Worm (Caenorhabditis elegans) whole organism, late embryonic: Measurements from ENCODE around the gene sto-2.

Source experiments
- C38D4.7 ChIP-seq: fragments of 200-800 bp; sonication (Bioruptor generic); optimal IDR thresholded peaks from 2 replicates; lab custom pipeline; 2018; ENCODE audit warnings: mild to moderate bottlenecking, missing genetic modification characterization, moderate library complexity, missing compliant biosample characterization
- K09A11.1 ChIP-seq: sonication (generic microtip); optimal IDR thresholded peaks from 2 replicates; lab custom pipeline; 2017; ENCODE audit warnings: antibody characterized with exemption, mild to moderate bottlenecking, missing genetic modification characterization, missing compliant biosample characterization; ENCODE audit not compliant: insufficient read depth
- T23F11.4 ChIP-seq: fragments of 200-800 bp; sonication (Bioruptor generic); optimal IDR thresholded peaks from 2 replicates; lab custom pipeline; 2018; ENCODE audit warnings: mild to moderate bottlenecking, missing genetic modification characterization, missing compliant biosample characterization
- Y22D7AL.16 ChIP-seq: sonication (generic microtip); optimal IDR thresholded peaks from 2 replicates; lab custom pipeline; 2016; ENCODE audit warnings: missing genetic modification characterization, missing compliant biosample characterization
- ahr-1 ChIP-seq: sonication (generic microtip); optimal IDR thresholded peaks from 2 replicates; lab custom pipeline; 2016; ENCODE audit warnings: missing genetic modification characterization, missing compliant biosample characterization
- ceh-14 ChIP-seq: sonication (generic microtip); optimal IDR thresholded peaks from 2 replicates; lab custom pipeline; 2016; ENCODE audit warnings: missing genotype, missing genetic modification characterization, missing compliant biosample characterization
- ceh-18 ChIP-seq: sonication (generic microtip); optimal IDR thresholded peaks from 2 replicates; lab custom pipeline; 2016; ENCODE audit warnings: missing genetic modification characterization, missing compliant biosample characterization
- ceh-19 ChIP-seq: fragments of 200-800 bp; sonication (Bioruptor generic); optimal IDR thresholded peaks from 2 replicates; lab custom pipeline; 2018; ENCODE audit warnings: mild to moderate bottlenecking, missing genetic modification characterization, missing compliant biosample characterization
- ceh-30 ChIP-seq: fragments of 150-350 bp; optimal IDR thresholded peaks from 2 replicates; lab custom pipeline; 2014; ENCODE audit warnings: missing biosample characterization, missing genetic modification characterization
- ceh-31 ChIP-seq: sonication (generic microtip); optimal IDR thresholded peaks from 2 replicates; lab custom pipeline; 2016; ENCODE audit warnings: missing genetic modification characterization, missing compliant biosample characterization
- ceh-34 ChIP-seq: sonication (generic microtip); optimal IDR thresholded peaks from 2 replicates; lab custom pipeline; 2016; ENCODE audit warnings: mild to moderate bottlenecking, missing genetic modification characterization, missing compliant biosample characterization
- ceh-45 ChIP-seq: fragments of 200-800 bp; sonication (Bioruptor generic); IDR thresholded peaks from 2 replicates; pipeline ENCODE4 v1.3.6; 2022; ENCODE audit warnings: missing genetic modification reagents, missing genetic modification characterization, missing compliant biosample characterization
- ceh-48 ChIP-seq: sonication (generic microtip); optimal IDR thresholded peaks from 2 replicates; lab custom pipeline; 2016; ENCODE audit warnings: missing genetic modification characterization, inconsistent platforms, missing compliant biosample characterization
- ceh-6 ChIP-seq: fragments of 200-800 bp; sonication (Bioruptor generic); optimal IDR thresholded peaks from 2 replicates; lab custom pipeline; 2018; ENCODE audit warnings: mild to moderate bottlenecking, missing genetic modification characterization, missing compliant biosample characterization
- ceh-9 ChIP-seq: sonication (generic microtip); optimal IDR thresholded peaks from 2 replicates; lab custom pipeline; 2016; ENCODE audit warnings: mild to moderate bottlenecking, missing genetic modification characterization, inconsistent platforms, missing compliant biosample characterization
- elt-2 ChIP-seq: sonication (generic microtip); optimal IDR thresholded peaks from 2 replicates; lab custom pipeline; 2016; ENCODE audit warnings: missing genetic modification reagents, missing genetic modification characterization, missing compliant biosample characterization
- ets-4 ChIP-seq: sonication (generic microtip); optimal IDR thresholded peaks from 2 replicates; lab custom pipeline; 2016; ENCODE audit warnings: missing genetic modification characterization, missing compliant biosample characterization
- eyg-1 ChIP-seq: sonication (generic microtip); optimal IDR thresholded peaks from 2 replicates; lab custom pipeline; 2016; ENCODE audit warnings: missing genotype, missing genetic modification characterization, missing compliant biosample characterization
- fkh-6 ChIP-seq: sonication (generic microtip); optimal IDR thresholded peaks from 2 replicates; lab custom pipeline; 2016; ENCODE audit warnings: missing genetic modification characterization, missing compliant biosample characterization
- hlh-13 ChIP-seq: fragments of 200-800 bp; sonication (Bioruptor generic); optimal IDR thresholded peaks from 2 replicates; lab custom pipeline; 2018; ENCODE audit warnings: mild to moderate bottlenecking, missing genetic modification characterization, missing compliant biosample characterization
- hlh-15 ChIP-seq: sonication (generic microtip); optimal IDR thresholded peaks from 2 replicates; lab custom pipeline; 2016; ENCODE audit warnings: missing genetic modification characterization, missing compliant biosample characterization
- hlh-6 ChIP-seq: sonication (generic microtip); optimal IDR thresholded peaks from 2 replicates; lab custom pipeline; 2016; ENCODE audit warnings: missing genotype, missing genetic modification characterization, missing compliant biosample characterization
- nfya-1 ChIP-seq: sonication (generic microtip); optimal IDR thresholded peaks from 2 replicates; lab custom pipeline; 2017; ENCODE audit warnings: missing genetic modification characterization, mild to moderate bottlenecking, missing compliant biosample characterization, antibody characterized with exemption, moderate library complexity
- odd-2 ChIP-seq: sonication (generic microtip); optimal IDR thresholded peaks from 2 replicates; lab custom pipeline; 2017; ENCODE audit warnings: antibody characterized with exemption, mild to moderate bottlenecking, missing genetic modification characterization, missing compliant biosample characterization
- pag-3 ChIP-seq: sonication (generic microtip); optimal IDR thresholded peaks from 2 replicates; lab custom pipeline; 2016; ENCODE audit warnings: missing compliant biosample characterization, missing genetic modification characterization, borderline replicate concordance
- pha-2 ChIP-seq: sonication (generic microtip); optimal IDR thresholded peaks from 2 replicates; lab custom pipeline; 2017; ENCODE audit warnings: mild to moderate bottlenecking, missing genetic modification characterization, missing compliant biosample characterization
- pqm-1 ChIP-seq: sonication (generic microtip); optimal IDR thresholded peaks from 2 replicates; lab custom pipeline; 2016; ENCODE audit warnings: missing genetic modification characterization, missing compliant biosample characterization
- pros-1 ChIP-seq: fragments of 150-350 bp; optimal IDR thresholded peaks from 2 replicates; lab custom pipeline; 2014; ENCODE audit warnings: missing biosample characterization, missing genetic modification reagents, missing genetic modification characterization
- ref-2 ChIP-seq: sonication (generic microtip); optimal IDR thresholded peaks from 2 replicates; lab custom pipeline; 2016; ENCODE audit warnings: missing genetic modification characterization, missing compliant biosample characterization
- sdc-2 ChIP-seq: sonication (generic microtip); optimal IDR thresholded peaks from 2 replicates; lab custom pipeline; 2016; ENCODE audit warnings: missing genotype, missing genetic modification characterization, missing compliant biosample characterization
- sox-2 ChIP-seq: fragments of 200-800 bp; sonication (Bioruptor generic); IDR thresholded peaks from 2 replicates; pipeline ENCODE4 v1.3.6; 2022; ENCODE audit warnings: missing genetic modification reagents, missing genetic modification characterization, missing compliant biosample characterization
- sox-4 ChIP-seq: sonication (generic microtip); optimal IDR thresholded peaks from 2 replicates; lab custom pipeline; 2017; ENCODE audit warnings: mild to moderate bottlenecking, missing genetic modification characterization, inconsistent platforms, missing compliant biosample characterization
- syd-9 ChIP-seq: sonication (generic microtip); optimal IDR thresholded peaks from 2 replicates; lab custom pipeline; 2016; ENCODE audit warnings: mild to moderate bottlenecking, missing genetic modification characterization, moderate library complexity, missing compliant biosample characterization
- tbx-2 ChIP-seq: sonication (generic microtip); optimal IDR thresholded peaks from 2 replicates; lab custom pipeline; 2016; ENCODE audit warnings: missing genetic modification characterization, missing compliant biosample characterization
- unc-42 ChIP-seq: sonication (generic microtip); optimal IDR thresholded peaks from 2 replicates; lab custom pipeline; 2016; ENCODE audit warnings: missing genotype, missing genetic modification characterization, missing compliant biosample characterization
- unc-86 ChIP-seq: sonication (generic microtip); optimal IDR thresholded peaks from 2 replicates; lab custom pipeline; 2016; ENCODE audit warnings: missing genetic modification characterization, missing compliant biosample characterization
- ztf-16 ChIP-seq: sonication (generic microtip); optimal IDR thresholded peaks from 2 replicates; lab custom pipeline; 2017; ENCODE audit warnings: missing genetic modification characterization, missing compliant biosample characterization

The sto-2 gene

DNA sequence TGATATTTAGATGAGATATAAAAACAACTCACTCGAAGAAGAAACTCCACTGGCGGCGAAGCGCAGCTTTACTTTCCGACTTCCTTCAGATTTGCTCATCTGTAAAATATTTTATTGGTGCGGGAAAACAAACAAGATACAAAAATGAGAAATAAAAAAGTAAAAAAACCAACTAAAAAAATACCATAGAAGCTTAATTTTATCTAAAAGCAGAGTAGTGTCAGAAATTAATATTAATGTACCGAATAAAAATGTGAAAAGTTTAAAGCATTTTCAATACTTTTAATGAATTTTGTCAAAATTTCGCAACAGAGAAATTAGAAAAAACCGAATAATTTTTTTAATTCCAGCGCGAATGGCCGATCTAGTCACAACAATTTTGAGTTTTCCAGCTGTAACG is at the start of gene sto-2:
sto-2 (minus strand) TSS at position 101 of the 400 bp plus-strand sequence.
- TF ChIP-seq C38D4.7 (GFP tag; lab: Kevin White, UChicago) = no peak
- no peak for TF ChIP-seq ceh-34 (tag; lab: Kevin White, UChicago)
- no peak for TF ChIP-seq elt-2 (tag; lab: Kevin White, UChicago)
- TF ChIP-seq, all 69 proteins: peak for 0

DNA sequence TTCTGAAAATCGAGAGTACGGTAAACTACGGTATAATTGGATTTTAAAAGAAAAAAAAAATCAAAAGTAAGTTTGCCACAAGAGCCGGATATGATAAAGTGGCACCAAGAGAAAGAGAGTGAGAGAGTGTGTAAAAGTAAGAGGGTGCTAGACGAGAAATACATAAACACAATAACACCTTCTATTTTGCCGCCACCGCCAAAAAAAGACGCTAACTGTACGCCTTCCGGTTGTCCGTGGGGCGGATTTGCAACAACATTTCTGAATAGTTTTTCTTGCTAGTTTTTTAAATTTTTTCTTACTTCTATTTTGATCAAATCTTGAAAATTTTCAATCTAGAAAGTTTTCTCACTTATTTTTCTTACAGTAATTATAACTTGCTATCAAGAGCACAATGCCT is 49.5 kb upstream of the sto-2 start, which contains the start of gene F35C8.8:
F35C8.8 (minus strand) TSS at position 2 of the 400 bp plus-strand sequence.
- TF ChIP-seq ceh-45 (GFP tag; lab: Robert Waterston, UW) (no peak), eyg-1 (tag; lab: Kevin White, UChicago) (no peak), tbx-2 (tag; lab: Kevin White, UChicago) (no peak), fkh-6 (tag; lab: Kevin White, UChicago) (no peak), ref-2 (tag; lab: Kevin White, UChicago) (no peak)
- TF ChIP-seq, all 69 proteins: peak for 0

DNA sequence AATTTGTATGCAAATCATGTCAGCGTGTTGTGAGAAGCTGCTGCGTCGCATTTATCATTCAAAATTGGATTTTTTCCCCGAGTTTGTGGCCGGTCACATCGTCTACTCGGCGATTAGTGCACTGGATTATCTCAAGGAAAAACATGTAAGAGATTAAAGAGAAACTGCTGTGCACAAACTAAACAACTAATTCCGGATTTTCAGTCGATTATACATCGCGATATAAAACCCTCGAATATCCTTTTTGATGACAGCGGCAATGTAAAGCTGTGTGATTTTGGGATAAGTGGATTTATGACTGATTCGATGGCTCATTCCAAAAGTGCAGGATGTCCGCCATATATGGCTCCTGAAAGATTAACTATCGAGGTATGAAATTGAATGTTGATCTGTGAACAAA is 47.4 kb upstream of the sto-2 start:
- no peak for TF ChIP-seq ztf-16
- TF ChIP-seq ceh-45 (GFP tag; lab: Robert Waterston, UW) = no peak
- TF ChIP-seq hlh-13 (GFP tag; lab: Kevin White, UChicago) = no peak
- no peak for TF ChIP-seq sox-2
- no peak for TF ChIP-seq sox-4 (tag; lab: Kevin White, UChicago)
- no peak for TF ChIP-seq ceh-6 (GFP tag; lab: Kevin White, UChicago)
- no peak for TF ChIP-seq ref-2 (tag; lab: Kevin White, UChicago)
- no peak for TF ChIP-seq odd-2 (tag; lab: Kevin White, UChicago)
- TF ChIP-seq K09A11.1 (tag; lab: Kevin White, UChicago) = no peak
- no peak for TF ChIP-seq Y22D7AL.16

DNA sequence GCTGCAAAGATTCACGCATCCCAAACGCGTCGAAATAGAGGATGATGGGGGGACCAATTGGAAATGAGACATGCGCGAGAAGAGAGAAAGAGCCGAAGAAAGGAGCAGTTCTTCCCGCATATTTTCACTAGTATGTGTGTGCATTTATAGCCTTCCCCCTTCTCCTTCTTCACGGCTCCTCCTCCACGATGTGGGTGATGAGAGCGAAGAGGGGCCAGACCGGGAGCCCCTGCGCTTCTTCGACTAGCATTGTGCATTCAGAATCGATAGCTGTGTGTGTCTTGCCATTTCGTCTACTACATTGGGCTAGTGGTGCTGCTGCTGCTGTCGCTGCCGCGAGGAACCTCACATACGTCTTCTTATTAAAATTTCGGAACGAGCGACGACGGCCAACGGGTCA is 45.0 kb upstream of the sto-2 start, which contains the start of gene jkk-1:
jkk-1 (plus strand) TSS at position 249 of the 400 bp plus-strand sequence.
- TF ChIP-seq ceh-19 (GFP tag; lab: Kevin White, UChicago) = peak; percentile 44
- TF ChIP-seq sdc-2 (tag; lab: Kevin White, UChicago) = peak; percentile 68
- TF ChIP-seq unc-42 (tag; lab: Kevin White, UChicago) = peak; percentile 71
- TF ChIP-seq hlh-15 = no peak
- peak; percentile 59 for TF ChIP-seq nfya-1 (tag; lab: Kevin White, UChicago)
- TF ChIP-seq pha-2 = no peak
- TF ChIP-seq hlh-6 (tag; lab: Kevin White, UChicago) = no peak
- TF ChIP-seq ceh-31 = peak; percentile 64
- no peak for TF ChIP-seq syd-9
- peak; percentile 35 for TF ChIP-seq ceh-6 (GFP tag; lab: Kevin White, UChicago)
- TF ChIP-seq tbx-2 (tag; lab: Kevin White, UChicago) = peak; percentile 30
- no peak for TF ChIP-seq ets-4 (tag; lab: Kevin White, UChicago)
- TF ChIP-seq ceh-34 (tag; lab: Kevin White, UChicago) = peak; percentile 46
- peak; percentile 82 for TF ChIP-seq ceh-48
- TF ChIP-seq ceh-14 (tag; lab: Kevin White, UChicago) = peak; percentile 32

DNA sequence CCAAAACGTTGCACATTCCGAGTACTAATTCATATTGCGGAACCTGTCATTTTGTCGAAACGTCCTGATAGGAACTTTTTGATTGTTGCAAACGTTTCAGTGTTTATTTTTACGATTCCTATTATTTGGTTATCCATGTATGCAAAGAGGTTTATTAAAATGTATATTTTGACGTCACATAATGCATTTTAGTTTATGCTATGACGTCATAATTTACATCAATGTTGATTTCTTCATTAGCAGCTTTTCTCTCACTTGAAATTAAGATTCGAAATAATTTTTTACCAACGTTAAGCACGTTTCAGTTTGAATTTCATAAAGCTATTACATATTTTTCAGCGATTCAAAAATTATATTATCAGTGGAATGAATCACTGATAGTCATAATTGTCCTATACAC is 43.4 kb upstream of the sto-2 start:
- TF ChIP-seq sox-2 (no peak), ceh-30 (no peak), unc-86 (no peak), ahr-1 (tag; lab: Kevin White, UChicago) (no peak), pha-2 (no peak), T23F11.4 (GFP tag; lab: Kevin White, UChicago) (no peak), pag-3 (no peak), pqm-1 (tag; lab: Kevin White, UChicago) (no peak), eyg-1 (tag; lab: Kevin White, UChicago) (no peak), ref-2 (tag; lab: Kevin White, UChicago) (no peak), ceh-45 (GFP tag; lab: Robert Waterston, UW) (no peak), pros-1 (no peak), ceh-9 (no peak), ceh-18 (tag; lab: Kevin White, UChicago) (no peak), C38D4.7 (GFP tag; lab: Kevin White, UChicago) (no peak)
- TF ChIP-seq, all 69 proteins: peak for 0
